Worm (Caenorhabditis elegans) whole organism, young adult: ENCODE data around the gene Y69A2AR.50.

Experiments
- B0035.1 ChIP-seq: sonication (generic microtip); optimal IDR thresholded peaks from 2 replicates; lab custom pipeline; 2016; ENCODE audit warnings: missing genetic modification characterization, mild to moderate bottlenecking, missing compliant biosample characterization, missing genotype, missing genetic modification reagents
- F10E7.11 ChIP-seq: sonication (generic microtip); optimal IDR thresholded peaks from 2 replicates; lab custom pipeline; 2017; ENCODE audit warnings: mild to moderate bottlenecking, missing genetic modification characterization, moderate library complexity, missing compliant biosample characterization
- F39B2.1 ChIP-seq: fragments of 200-800 bp; sonication (Bioruptor generic); IDR thresholded peaks from 2 replicates; pipeline ENCODE4 v1.3.6; 2022; ENCODE audit warnings: missing genetic modification reagents, missing genetic modification characterization, missing compliant biosample characterization
- F57A8.1 ChIP-seq: fragments of 200-800 bp; sonication (Bioruptor generic); optimal IDR thresholded peaks from 2 replicates; lab custom pipeline; 2018; ENCODE audit warnings: mild to moderate bottlenecking, missing genetic modification characterization, moderate library complexity, missing compliant biosample characterization
- K11D2.4 ChIP-seq: fragments of 200-800 bp; sonication (Bioruptor generic); IDR thresholded peaks from 2 replicates; pipeline ENCODE4 v1.3.6; 2022; ENCODE audit warnings: missing genetic modification reagents, missing genetic modification characterization, missing compliant biosample characterization
- K12H6.12 ChIP-seq: fragments of 200-800 bp; sonication (Bioruptor generic); optimal IDR thresholded peaks from 2 replicates; lab custom pipeline; 2018; ENCODE audit warnings: mild to moderate bottlenecking, missing genetic modification characterization, missing compliant biosample characterization
- akir-1 ChIP-seq: fragments of 200-800 bp; sonication (Bioruptor generic); optimal IDR thresholded peaks from 2 replicates; lab custom pipeline; 2018; ENCODE audit warnings: mild to moderate bottlenecking, missing genetic modification characterization, moderate library complexity, missing compliant biosample characterization
- ama-1 ChIP-seq, 3 experiments: fragments of 150-350 bp in 1 of 3; sonication (generic microtip) in 2 of 3; optimal IDR thresholded peaks; 2 replicates each; lab custom pipeline; 2014 to 2018; ENCODE audit warnings: missing biosample characterization in 2 of 3, missing genetic modification characterization in 2 of 3, missing genetic modification reagents in 2 of 3
- aptf-3 ChIP-seq: fragments of 200-800 bp; sonication (Bioruptor generic); IDR thresholded peaks from 2 replicates; pipeline ENCODE4 v1.3.6; 2022; ENCODE audit warnings: missing genetic modification characterization, missing compliant biosample characterization
- athp-1 ChIP-seq: sonication (generic microtip); optimal IDR thresholded peaks from 2 replicates; lab custom pipeline; 2017; ENCODE audit warnings: mild to moderate bottlenecking, missing genetic modification characterization, missing compliant biosample characterization
- attf-3 ChIP-seq: fragments of 200-800 bp; sonication (Bioruptor generic); conservative IDR thresholded peaks from 2 replicates; pipeline ENCODE4 v1.3.6; 2022; ENCODE audit warnings: missing genetic modification reagents, missing genetic modification characterization, missing compliant biosample characterization
- attf-5 ChIP-seq: fragments of 200-800 bp; sonication (Bioruptor generic); optimal IDR thresholded peaks from 2 replicates; lab custom pipeline; 2018; ENCODE audit warnings: mild to moderate bottlenecking, missing genetic modification characterization, missing compliant biosample characterization
- cebp-1 ChIP-seq, 2 experiments: fragments of 200-800 bp in 1 of 2; sonication (Bioruptor generic) in 1 of 2; sonication (generic microtip) in 1 of 2; IDR thresholded peaks in 1 of 2; optimal IDR thresholded peaks in 1 of 2; 2 replicates each; pipeline versions ENCODE4 v1.3.6 to Lab custom; 2017 to 2022; ENCODE audit warnings: missing compliant biosample characterization in 2 of 2, missing genetic modification characterization in 2 of 2, mild to moderate bottlenecking in 1 of 2, missing genetic modification reagents in 1 of 2, moderate library complexity in 1 of 2
- ceh-27 ChIP-seq: fragments of 200-800 bp; sonication (Bioruptor generic); optimal IDR thresholded peaks from 2 replicates; lab custom pipeline; 2018; ENCODE audit warnings: mild to moderate bottlenecking, missing genetic modification characterization, moderate library complexity, missing compliant biosample characterization
- dox-1 ChIP-seq: fragments of 200-800 bp; sonication (Bioruptor generic); IDR thresholded peaks from 2 replicates; pipeline ENCODE4 v1.3.6; 2022; ENCODE audit warnings: missing genetic modification reagents, missing genetic modification characterization, missing compliant biosample characterization
- dpff-1 ChIP-seq: sonication (generic microtip); optimal IDR thresholded peaks from 2 replicates; lab custom pipeline; 2017; ENCODE audit warnings: mild to moderate bottlenecking, missing genetic modification characterization, missing compliant biosample characterization
- ekl-4 ChIP-seq: fragments of 200-800 bp; sonication (Bioruptor generic); IDR thresholded peaks from 2 replicates; pipeline ENCODE4 v1.3.6; 2022; ENCODE audit warnings: missing genetic modification reagents, missing genetic modification characterization, missing compliant biosample characterization
- him-1 ChIP-seq: sonication (generic microtip); optimal IDR thresholded peaks from 2 replicates; lab custom pipeline; 2016; ENCODE audit warnings: missing genotype, missing genetic modification reagents, missing genetic modification characterization, missing compliant biosample characterization
- hmg-1.2 ChIP-seq: fragments of 200-800 bp; sonication (Bioruptor generic); IDR thresholded peaks from 2 replicates; pipeline ENCODE4 v1.3.6; 2022; ENCODE audit warnings: missing genetic modification reagents, missing genetic modification characterization, missing compliant biosample characterization
- hmg-20 ChIP-seq: fragments of 200-800 bp; sonication (Bioruptor generic); IDR thresholded peaks from 2 replicates; pipeline ENCODE4 v1.3.6; 2022; ENCODE audit warnings: missing genetic modification reagents, missing genetic modification characterization, missing compliant biosample characterization
- hrde-1 ChIP-seq: sonication (generic microtip); optimal IDR thresholded peaks from 2 replicates; lab custom pipeline; 2016; ENCODE audit warnings: missing genetic modification characterization, mild to moderate bottlenecking, missing compliant biosample characterization, moderate library complexity, missing genotype, missing genetic modification reagents, borderline replicate concordance
- let-607 ChIP-seq, 2 experiments: fragments of 200-800 bp in 1 of 2; sonication (Bioruptor generic) in 1 of 2; sonication (generic microtip) in 1 of 2; optimal IDR thresholded peaks; 2 replicates each; lab custom pipeline; 2016 to 2018; ENCODE audit warnings: mild to moderate bottlenecking in 2 of 2, missing compliant biosample characterization in 2 of 2, missing genetic modification characterization in 2 of 2, moderate library complexity in 2 of 2, missing genotype in 1 of 2
- lin-26 ChIP-seq: fragments of 200-800 bp; sonication (Bioruptor generic); IDR thresholded peaks from 2 replicates; pipeline ENCODE4 v1.3.6; 2022; ENCODE audit warnings: missing genetic modification reagents, missing genetic modification characterization, missing compliant biosample characterization
- lin-40 ChIP-seq: sonication (generic microtip); optimal IDR thresholded peaks from 2 replicates; lab custom pipeline; 2016; ENCODE audit warnings: missing genetic modification characterization, mild to moderate bottlenecking, missing compliant biosample characterization, missing genotype, missing genetic modification reagents
- lin-54 ChIP-seq: fragments of 200-800 bp; sonication (Bioruptor generic); optimal IDR thresholded peaks from 2 replicates; lab custom pipeline; 2018; ENCODE audit warnings: mild to moderate bottlenecking, missing genetic modification characterization, missing compliant biosample characterization
- madf-10 ChIP-seq: sonication (generic microtip); optimal IDR thresholded peaks from 2 replicates; lab custom pipeline; 2016; ENCODE audit warnings: mild to moderate bottlenecking, missing genetic modification characterization, missing compliant biosample characterization
- mcd-1 ChIP-seq: fragments of 200-800 bp; sonication (Bioruptor generic); IDR thresholded peaks from 2 replicates; pipeline ENCODE4 v1.3.6; 2022; ENCODE audit warnings: missing genetic modification reagents, missing genetic modification characterization, missing compliant biosample characterization
- mel-28 ChIP-seq: sonication (generic microtip); optimal IDR thresholded peaks from 2 replicates; lab custom pipeline; 2016; ENCODE audit warnings: borderline replicate concordance, mild to moderate bottlenecking, missing genetic modification characterization, missing compliant biosample characterization
- mxl-1 ChIP-seq: sonication (generic microtip); optimal IDR thresholded peaks from 2 replicates; lab custom pipeline; 2016; ENCODE audit warnings: missing genetic modification characterization, missing compliant biosample characterization
- nfya-2 ChIP-seq: fragments of 200-800 bp; sonication (Bioruptor generic); IDR thresholded peaks from 2 replicates; pipeline ENCODE4 v1.3.6; 2022; ENCODE audit warnings: missing genetic modification reagents, missing genetic modification characterization, missing compliant biosample characterization
- nfyb-1 ChIP-seq: fragments of 200-800 bp; sonication (Bioruptor generic); IDR thresholded peaks from 2 replicates; pipeline ENCODE4 v1.3.6; 2022; ENCODE audit warnings: missing genetic modification reagents, missing genetic modification characterization, missing compliant biosample characterization
- nhr-80 ChIP-seq: sonication (generic microtip); optimal IDR thresholded peaks from 2 replicates; lab custom pipeline; 2016; ENCODE audit warnings: missing genetic modification characterization, missing compliant biosample characterization
- pbrm-1 ChIP-seq: fragments of 200-800 bp; sonication (Bioruptor generic); IDR thresholded peaks from 2 replicates; pipeline ENCODE4 v1.3.6; 2022; ENCODE audit warnings: missing genetic modification reagents, missing genetic modification characterization, missing compliant biosample characterization
- pha-4 ChIP-seq: fragments of 150-350 bp; sonication (generic microtip); optimal IDR thresholded peaks from 2 replicates; lab custom pipeline; 2014; ENCODE audit warnings: missing biosample characterization, missing genetic modification reagents, missing genetic modification characterization
- sdz-38 ChIP-seq: sonication (generic microtip); optimal IDR thresholded peaks from 2 replicates; lab custom pipeline; 2016; ENCODE audit warnings: missing genotype, missing genetic modification characterization, missing compliant biosample characterization
- sea-2 ChIP-seq: fragments of 200-800 bp; sonication (Bioruptor generic); IDR thresholded peaks from 2 replicates; pipeline ENCODE4 v1.3.6; 2022; ENCODE audit warnings: missing genetic modification characterization, missing compliant biosample characterization
- snpc-1.3 ChIP-seq: sonication (generic microtip); optimal IDR thresholded peaks from 2 replicates; lab custom pipeline; 2017; ENCODE audit warnings: missing genetic modification characterization, mild to moderate bottlenecking, missing compliant biosample characterization, antibody characterized with exemption, moderate library complexity, missing genotype, missing genetic modification reagents; ENCODE audit not compliant: insufficient read depth
- somi-1 ChIP-seq: fragments of 200-800 bp; sonication (Bioruptor generic); optimal IDR thresholded peaks from 2 replicates; lab custom pipeline; 2018; ENCODE audit warnings: mild to moderate bottlenecking, missing genetic modification characterization, missing compliant biosample characterization
- sptf-2 ChIP-seq: fragments of 200-800 bp; sonication (Bioruptor generic); optimal IDR thresholded peaks from 2 replicates; lab custom pipeline; 2018; ENCODE audit warnings: mild to moderate bottlenecking, missing genetic modification characterization, missing compliant biosample characterization
- tbp1 ChIP-seq: fragments of 200-800 bp; sonication (Bioruptor generic); optimal IDR thresholded peaks from 2 replicates; lab custom pipeline; 2018; ENCODE audit warnings: mild to moderate bottlenecking, missing genetic modification characterization, missing compliant biosample characterization
- tlf-1 ChIP-seq: fragments of 200-800 bp; sonication (Bioruptor generic); optimal IDR thresholded peaks from 2 replicates; lab custom pipeline; 2018; ENCODE audit warnings: mild to moderate bottlenecking, missing genetic modification characterization, missing compliant biosample characterization
- unc-62 ChIP-seq: fragments of 150-350 bp; optimal IDR thresholded peaks from 2 replicates; lab custom pipeline; 2014; ENCODE audit warnings: missing biosample characterization, missing genetic modification reagents, missing genetic modification characterization
- zfh-2 ChIP-seq: fragments of 200-800 bp; sonication (Bioruptor generic); conservative IDR thresholded peaks from 2 replicates; pipeline ENCODE4 v1.3.6; 2022; ENCODE audit warnings: missing genetic modification reagents, missing genetic modification characterization, missing compliant biosample characterization
- ztf-18 ChIP-seq: sonication (generic microtip); optimal IDR thresholded peaks from 2 replicates; lab custom pipeline; 2016; ENCODE audit warnings: missing genotype, mild to moderate bottlenecking, missing genetic modification characterization, missing compliant biosample characterization
- ztf-22 ChIP-seq: fragments of 200-800 bp; sonication (Bioruptor generic); optimal IDR thresholded peaks from 2 replicates; lab custom pipeline; 2018; ENCODE audit warnings: mild to moderate bottlenecking, missing genetic modification characterization, moderate library complexity, missing compliant biosample characterization
- ztf-26 ChIP-seq: sonication (generic microtip); optimal IDR thresholded peaks from 2 replicates; lab custom pipeline; 2017; ENCODE audit warnings: missing genetic modification characterization, missing compliant biosample characterization

The Y69A2AR.50 gene

DNA sequence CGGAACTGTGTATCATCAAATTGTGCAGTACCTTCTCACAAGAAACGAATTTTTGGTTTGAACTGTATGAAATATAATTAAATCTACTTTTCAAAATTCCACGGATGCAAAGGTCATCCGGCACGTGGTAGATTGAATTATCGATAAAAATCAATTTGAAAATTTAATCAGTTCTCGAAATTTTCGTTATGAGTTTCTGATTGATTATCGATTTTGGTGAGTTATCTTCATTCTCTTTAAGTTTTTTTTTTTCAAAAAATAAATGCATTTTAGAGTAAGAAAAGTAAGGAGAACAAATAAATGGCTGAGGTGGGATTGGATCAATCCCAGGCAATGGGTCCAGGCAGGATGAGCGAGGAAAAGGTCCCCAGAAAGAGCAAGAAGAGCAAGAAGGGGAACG is 35.2 kb downstream of the Y69A2AR.50 start, which contains the start of gene Y69A2AR.47 (continued):
- TF ChIP-seq snpc-1.3 (tag; lab: Kevin White, UChicago) (no peak), akir-1 (GFP tag; lab: Kevin White, UChicago) (no peak), aptf-3 (GFP tag; lab: Robert Waterston, UW) (no peak), sdz-38 (tag; lab: Kevin White, UChicago) (no peak), athp-1 (no peak)
- TF ChIP-seq, all 124 proteins: peak for 0

DNA sequence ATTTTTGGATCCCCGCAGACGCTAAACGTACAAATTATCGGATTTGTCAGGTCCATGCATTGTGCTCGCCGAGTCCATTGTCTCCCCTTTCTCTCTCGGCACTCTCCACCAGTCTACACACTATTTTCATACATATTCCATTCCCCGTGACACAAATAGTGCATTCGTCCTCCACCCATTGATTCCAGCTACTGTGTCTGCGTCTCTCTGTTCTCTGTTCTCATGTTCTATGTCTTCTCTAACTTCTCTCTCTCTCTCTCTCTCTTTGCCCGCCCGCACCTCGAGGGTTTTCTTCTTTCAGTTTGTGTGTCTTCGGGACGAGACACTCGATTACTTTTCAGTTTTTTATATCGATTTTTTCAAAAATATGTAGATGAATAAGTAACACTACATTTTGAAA is 37.5 kb downstream of the Y69A2AR.50 start:
- TF ChIP-seq F10E7.11 (tag; lab: Kevin White, UChicago) (no peak), somi-1 (peak; percentile 44), tlf-1 (peak; percentile 47), lin-40 (tag; lab: Kevin White, UChicago) (peak; percentile 73), pbrm-1 (GFP tag; lab: Robert Waterston, UW) (peak; percentile 76), tbp1 (peak; percentile 41), him-1 (tag; lab: Kevin White, UChicago) (no peak), F57A8.1 (GFP tag; lab: Kevin White, UChicago) (no peak), pha-4 (tag; lab: Kevin White, UChicago) (peak; percentile 21), ama-1 (optimal IDR thresholded peaks at IDR 0.05; lab: Kevin White, UChicago) (peak; percentile 78), ama-1 (GFP tag; optimal IDR thresholded peaks at IDR 0.05; lab: Kevin White, UChicago) (no peak), ztf-22 (GFP tag; lab: Kevin White, UChicago) (no peak), zfh-2 (GFP tag; lab: Robert Waterston, UW) (peak; percentile 60), dox-1 (GFP tag; lab: Robert Waterston, UW) (peak; percentile 72), ztf-26 (peak; percentile 19), attf-3 (GFP tag; lab: Robert Waterston, UW) (0 out of 2 replicates have a peak, but pooled peaks have one; percentile 12), F39B2.1 (GFP tag; lab: Robert Waterston, UW) (no peak), nfyb-1 (GFP tag; lab: Robert Waterston, UW) (peak; percentile 60; the same call in 1 of the 2 replicates), dpff-1 (tag; lab: Kevin White, UChicago) (no peak), mcd-1 (GFP tag; lab: Robert Waterston, UW) (peak; percentile 70), ztf-18 (peak; percentile 15), ceh-27 (GFP tag; lab: Kevin White, UChicago) (peak; percentile 68), mxl-1 (tag; lab: Kevin White, UChicago) (no peak), ekl-4 (GFP tag; lab: Robert Waterston, UW) (0 out of 2 replicates have a peak, but pooled peaks have one; percentile 45), let-607 (tag; optimal IDR thresholded peaks at IDR 0.05; lab: Kevin White, UChicago) (no peak), cebp-1 (GFP tag; IDR thresholded peaks at IDR 0.05; lab: Robert Waterston, UW) (peak; percentile 58; the same call in 1 of the 2 replicates), cebp-1 (tag; optimal IDR thresholded peaks at IDR 0.05; lab: Kevin White, UChicago) (peak; percentile 75), mel-28 (tag; lab: Kevin White, UChicago) (no peak), madf-10 (tag; lab: Kevin White, UChicago) (peak; percentile 19), hmg-20 (GFP tag; lab: Robert Waterston, UW) (no peak), nhr-80 (tag; lab: Kevin White, UChicago) (peak; percentile 73), B0035.1 (tag; lab: Kevin White, UChicago) (no peak), lin-26 (GFP tag; lab: Robert Waterston, UW) (0 out of 2 replicates have a peak, but pooled peaks have one; percentile 37), nfya-2 (no peak), attf-5 (GFP tag; lab: Kevin White, UChicago) (peak; percentile 85), sea-2 (GFP tag; lab: Robert Waterston, UW) (no peak), unc-62 (no peak), lin-54 (GFP tag; lab: Kevin White, UChicago) (peak; percentile 43), hrde-1 (tag; lab: Kevin White, UChicago) (no peak), hmg-1.2 (GFP tag; lab: Robert Waterston, UW) (peak; percentile 87), sptf-2 (GFP tag; lab: Kevin White, UChicago) (no peak), K12H6.12 (tag; lab: Kevin White, UChicago) (peak; percentile 32), K11D2.4 (GFP tag; lab: Robert Waterston, UW) (peak; percentile 60; the same call in 1 of the 2 replicates)
